Worm (Caenorhabditis elegans): ENCODE data around the gene ugt-16.

- TF ChIP-seq aly-1 (tag; optimal IDR thresholded peaks at IDR 0.05) (no peak), ets-7 (tag; optimal IDR thresholded peaks at IDR 0.05) (no peak), ama-1 (optimal IDR thresholded peaks at IDR 0.05) (no peak), ceh-36 (tag; optimal IDR thresholded peaks at IDR 0.05) (no peak), flt-1 (GFP tag; IDR thresholded peaks at IDR 0.05) (no peak), tbx-11 (GFP tag; IDR thresholded peaks at IDR 0.05) (no peak), pes-1 (GFP tag; IDR thresholded peaks at IDR 0.05) (no peak), tbx-37 (GFP tag; conservative IDR thresholded peaks at IDR 0.05) (no peak), hnd-1 (tag; optimal IDR thresholded peaks at IDR 0.05) (no peak), hmbx-1 (tag; optimal IDR thresholded peaks at IDR 0.05) (no peak), hmg-4 (GFP tag; optimal IDR thresholded peaks at IDR 0.05) (no peak), F13C5.2 (tag; optimal IDR thresholded peaks at IDR 0.05) (no peak), ceh-13 (GFP tag; optimal IDR thresholded peaks at IDR 0.05) (no peak), sea-1 (GFP tag; conservative IDR thresholded peaks at IDR 0.05) (no peak)
Observed at ce11 chrV:12822065-12822464, 2.8 kb upstream of the ugt-16 start.
